Worm (Caenorhabditis elegans) whole organism, L3 larva: ENCODE data around the gene puf-11.

Experiments
- aly-2 ChIP-seq: fragments of 150-350 bp; optimal IDR thresholded peaks from 2 replicates; lab custom pipeline; 2014; ENCODE audit warnings: missing biosample characterization, missing genetic modification characterization
- ama-1 ChIP-seq: fragments of 150-350 bp; optimal IDR thresholded peaks from 2 replicates; lab custom pipeline; 2018
- elt-2 ChIP-seq: sonication (generic microtip); optimal IDR thresholded peaks from 2 replicates; lab custom pipeline; 2016; ENCODE audit warnings: missing genetic modification reagents, mild to moderate bottlenecking, missing genetic modification characterization, missing compliant biosample characterization
- elt-3 ChIP-seq, 3 experiments: fragments of 150-350 bp in 1 of 3; sonication (generic microtip) in 2 of 3; optimal IDR thresholded peaks; 2 replicates in 2 of 3; 4 replicates in 1 of 3; lab custom pipeline; 2014 to 2017; ENCODE audit warnings: missing biosample characterization in 3 of 3, missing genetic modification characterization in 3 of 3
- nhr-11 ChIP-seq: fragments of 150-350 bp; optimal IDR thresholded peaks from 2 replicates; lab custom pipeline; 2014; ENCODE audit warnings: missing biosample characterization, missing genetic modification characterization
- nhr-76 ChIP-seq: fragments of 150-350 bp; sonication (generic microtip); optimal IDR thresholded peaks from 5 replicates; lab custom pipeline; 2014; ENCODE audit warnings: missing biosample characterization, missing genetic modification characterization
- pha-4 ChIP-seq: fragments of 150-350 bp; optimal IDR thresholded peaks from 2 replicates; lab custom pipeline; 2014; ENCODE audit warnings: missing biosample characterization, missing genetic modification reagents, missing genetic modification characterization
- pqm-1 ChIP-seq: fragments of 150-350 bp; optimal IDR thresholded peaks from 2 replicates; lab custom pipeline; 2017; ENCODE audit warnings: missing biosample characterization, missing genetic modification characterization, inconsistent platforms
- snpc-4 ChIP-seq: fragments of 150-350 bp; optimal IDR thresholded peaks from 2 replicates; lab custom pipeline; 2014; ENCODE audit warnings: missing biosample characterization, missing genetic modification characterization
- unc-39 ChIP-seq: sonication (generic microtip); optimal IDR thresholded peaks from 4 replicates; lab custom pipeline; 2017; ENCODE audit warnings: missing biosample characterization, missing genetic modification characterization
- unc-62 ChIP-seq: fragments of 150-350 bp; sonication (generic microtip); optimal IDR thresholded peaks from 4 replicates; lab custom pipeline; 2014; ENCODE audit warnings: missing biosample characterization, missing genetic modification reagents, missing genetic modification characterization

DNA sequence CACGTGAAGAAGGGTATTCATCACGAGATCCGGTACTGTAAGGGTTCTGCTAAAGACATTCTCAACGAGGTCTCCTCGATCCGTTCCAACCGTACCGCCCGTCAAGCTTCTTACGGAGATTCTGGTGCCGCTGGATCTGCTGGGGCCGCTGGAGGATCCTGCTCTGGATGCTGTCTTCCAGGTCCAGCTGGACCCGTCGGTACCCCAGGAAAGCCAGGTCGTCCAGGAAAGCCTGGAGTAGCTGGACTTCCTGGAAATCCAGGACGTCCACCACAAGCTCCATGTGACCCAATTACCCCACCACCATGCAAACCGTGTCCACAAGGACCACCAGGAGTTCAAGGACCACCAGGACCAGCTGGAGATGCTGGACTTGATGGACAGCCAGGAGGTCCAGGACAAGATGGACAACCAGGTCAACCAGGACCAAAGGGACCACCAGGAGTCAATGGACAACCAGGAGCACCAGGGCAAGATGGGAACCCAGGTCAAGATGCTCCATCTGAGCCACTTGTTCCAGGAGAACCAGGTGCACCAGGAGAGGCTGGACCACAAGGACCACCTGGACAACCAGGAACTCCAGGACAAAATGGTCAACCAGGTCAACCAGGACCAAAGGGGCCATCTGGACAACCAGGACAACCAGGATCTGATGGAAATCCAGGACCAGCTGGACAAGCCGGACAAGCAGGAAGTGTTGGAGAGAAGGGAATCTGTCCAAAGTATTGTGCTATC lies 43.9 kb upstream of the puf-11 start:
- TF ChIP-seq pha-4 (tag; lab: Kevin White, UChicago) (no peak), nhr-76 (tag; lab: Kevin White, UChicago) (no peak), unc-39 (tag; lab: Kevin White, UChicago) (no peak), nhr-11 (tag; lab: Kevin White, UChicago) (no peak), elt-2 (no peak), unc-62 (GFP tag; lab: Kevin White, UChicago) (no peak), ama-1 (lab: Kevin White, UChicago) (no peak), aly-2 (no peak), snpc-4 (tag; lab: Kevin White, UChicago) (no peak), pqm-1 (tag; lab: Kevin White, UChicago) (no peak), elt-3 (tag; optimal IDR thresholded peaks at IDR 0.05; lab: Kevin White, UChicago) (no peak)
